Worm (Caenorhabditis elegans) whole organism, L4 larva: ENCODE results near the gene T24D8.6.
A peak's percentile ranks its signal among the peaks of the same experiment; 100 is the strongest.

ENCODE experiments used
- F44E2.7 ChIP-seq: fragments of 200-800 bp; sonication (Bioruptor generic); IDR thresholded peaks from 2 replicates; pipeline ENCODE4 v2.1.2; 2022; ENCODE audit warnings: missing genetic modification characterization, missing compliant biosample characterization
- T26A8.4 ChIP-seq: fragments of 200-800 bp; sonication (Bioruptor generic); IDR thresholded peaks from 2 replicates; pipeline ENCODE4 v1.3.6; 2022; ENCODE audit warnings: missing genetic modification characterization, missing compliant biosample characterization
- Y48G9A.11 ChIP-seq: fragments of 200-800 bp; sonication (Bioruptor generic); IDR thresholded peaks from 2 replicates; pipeline ENCODE4 v1.3.6; 2022; ENCODE audit warnings: missing genetic modification reagents, missing genetic modification characterization, missing compliant biosample characterization
- Y5F2A.4 ChIP-seq: fragments of 200-800 bp; sonication (Bioruptor generic); optimal IDR thresholded peaks from 2 replicates; lab custom pipeline; 2018; ENCODE audit warnings: mild to moderate bottlenecking, missing genetic modification characterization, missing compliant biosample characterization
- ZK546.5 ChIP-seq, 2 experiments: sonication (generic microtip); optimal IDR thresholded peaks; 2 replicates each; lab custom pipeline; 2017; ENCODE audit warnings: missing biosample characterization in 2 of 2, missing genetic modification characterization in 2 of 2
- aha-1 ChIP-seq: fragments of 150-350 bp; peaks from one replicate; lab custom pipeline; 2014; ENCODE audit warnings: missing biosample characterization, missing genetic modification characterization
- ceh-20 ChIP-seq: fragments of 200-800 bp; sonication (Bioruptor generic); IDR thresholded peaks from 2 replicates; pipeline ENCODE4 v1.3.6; 2022; ENCODE audit warnings: missing genetic modification reagents, missing genetic modification characterization, missing compliant biosample characterization
- ceh-28 ChIP-seq: fragments of 150-350 bp; optimal IDR thresholded peaks from 2 replicates; lab custom pipeline; 2014; ENCODE audit warnings: missing biosample characterization, missing genetic modification reagents, missing genetic modification characterization
- ceh-32 ChIP-seq: sonication (generic microtip); optimal IDR thresholded peaks from 2 replicates; lab custom pipeline; 2016; ENCODE audit warnings: mild to moderate bottlenecking, missing genetic modification characterization, missing compliant biosample characterization; ENCODE audit not compliant: poor library complexity
- ceh-82 ChIP-seq: sonication (generic microtip); optimal IDR thresholded peaks from 2 replicates; lab custom pipeline; 2017; ENCODE audit warnings: missing biosample characterization, missing genetic modification characterization
- ctbp-1 ChIP-seq: fragments of 200-800 bp; sonication (Bioruptor generic); IDR thresholded peaks from 2 replicates; pipeline ENCODE4 v1.3.6; 2022; ENCODE audit warnings: missing genetic modification reagents, missing genetic modification characterization, missing compliant biosample characterization
- daf-16 ChIP-seq, 3 experiments: sonication (generic microtip); optimal IDR thresholded peaks; 2 replicates each; lab custom pipeline; 2016 to 2017; ENCODE audit warnings: missing genetic modification characterization in 3 of 3, missing genetic modification reagents in 3 of 3, mild to moderate bottlenecking in 2 of 3, missing compliant biosample characterization in 2 of 3, missing biosample characterization in 1 of 3, moderate library complexity in 1 of 3
- dmd-6 ChIP-seq: fragments of 200-800 bp; sonication (Bioruptor generic); IDR thresholded peaks from 2 replicates; pipeline ENCODE4 v1.3.6; 2022; ENCODE audit warnings: missing genetic modification reagents, missing genetic modification characterization, missing compliant biosample characterization
- dmd-8 ChIP-seq: fragments of 200-800 bp; sonication (Bioruptor generic); IDR thresholded peaks from 2 replicates; pipeline ENCODE4 v1.3.6; 2022; ENCODE audit warnings: missing genetic modification characterization, missing compliant biosample characterization
- dpl-1 ChIP-seq: fragments of 150-350 bp; optimal IDR thresholded peaks from 2 replicates; lab custom pipeline; 2014; ENCODE audit warnings: missing biosample characterization, missing genetic modification reagents, missing genetic modification characterization
- dve-1 ChIP-seq: sonication (generic microtip); optimal IDR thresholded peaks from 2 replicates; lab custom pipeline; 2017; ENCODE audit warnings: antibody characterized with exemption, mild to moderate bottlenecking, missing genetic modification characterization, missing compliant biosample characterization; ENCODE audit not compliant: insufficient read depth
- egl-43 ChIP-seq: fragments of 200-800 bp; sonication (Bioruptor generic); IDR thresholded peaks from 2 replicates; pipeline ENCODE4 v1.3.6; 2022; ENCODE audit warnings: missing genetic modification reagents, missing genetic modification characterization, missing compliant biosample characterization
- fos-1 ChIP-seq: fragments of 150-350 bp; optimal IDR thresholded peaks from 2 replicates; lab custom pipeline; 2014; ENCODE audit warnings: missing biosample characterization, missing genetic modification characterization
- gei-8 ChIP-seq: fragments of 200-800 bp; sonication (Bioruptor generic); optimal IDR thresholded peaks from 2 replicates; lab custom pipeline; 2018; ENCODE audit warnings: mild to moderate bottlenecking, missing genetic modification characterization, missing compliant biosample characterization
- hlh-11 ChIP-seq: fragments of 200-800 bp; sonication (Bioruptor generic); optimal IDR thresholded peaks from 2 replicates; lab custom pipeline; 2018; ENCODE audit warnings: mild to moderate bottlenecking, missing genetic modification characterization, missing compliant biosample characterization
- lin-1 ChIP-seq: fragments of 200-800 bp; sonication (Bioruptor generic); IDR thresholded peaks from 2 replicates; pipeline ENCODE4 v1.3.6; 2022; ENCODE audit warnings: missing genetic modification reagents, missing genetic modification characterization, missing compliant biosample characterization
- lsy-2 ChIP-seq, 2 experiments: fragments of 150-350 bp in 1 of 2; sonication (generic microtip) in 1 of 2; optimal IDR thresholded peaks; 2 replicates each; lab custom pipeline; 2014 to 2017; ENCODE audit warnings: missing biosample characterization in 2 of 2, missing genetic modification characterization in 2 of 2
- madf-5 ChIP-seq, 2 experiments: fragments of 200-800 bp; sonication (Bioruptor generic); IDR thresholded peaks; 2 replicates each; pipeline ENCODE4 v1.3.6; 2022; ENCODE audit warnings: missing compliant biosample characterization in 2 of 2, missing genetic modification characterization in 2 of 2
- mep-1 ChIP-seq: fragments of 150-350 bp; sonication (generic microtip); optimal IDR thresholded peaks from 3 replicates; lab custom pipeline; 2014; ENCODE audit warnings: missing biosample characterization, missing genetic modification characterization
- mes-2 ChIP-seq: sonication (generic microtip); optimal IDR thresholded peaks from 2 replicates; lab custom pipeline; 2016; ENCODE audit warnings: missing genotype, mild to moderate bottlenecking, missing genetic modification characterization, missing compliant biosample characterization; ENCODE audit not compliant: poor library complexity, severe bottlenecking
- mxl-2 ChIP-seq: fragments of 200-800 bp; sonication (Bioruptor generic); conservative IDR thresholded peaks from 2 replicates; pipeline ENCODE4 v1.3.6; 2022; ENCODE audit warnings: missing genetic modification reagents, missing genetic modification characterization, missing compliant biosample characterization
- nhr-237 ChIP-seq: sonication (generic microtip); optimal IDR thresholded peaks from 2 replicates; lab custom pipeline; 2017; ENCODE audit warnings: missing biosample characterization, missing genetic modification characterization
- nhr-25 ChIP-seq: sonication (generic microtip); optimal IDR thresholded peaks from 2 replicates; lab custom pipeline; 2017; ENCODE audit warnings: missing genetic modification characterization, mild to moderate bottlenecking, missing compliant biosample characterization, antibody characterized with exemption, moderate library complexity, borderline replicate concordance; ENCODE audit not compliant: insufficient read depth
- nhr-28 ChIP-seq: fragments of 150-350 bp; optimal IDR thresholded peaks from 2 replicates; lab custom pipeline; 2014; ENCODE audit warnings: missing biosample characterization, missing genetic modification characterization
- nhr-42 ChIP-seq: fragments of 200-800 bp; sonication (Bioruptor generic); IDR thresholded peaks from 2 replicates; pipeline ENCODE4 v1.3.6; 2022; ENCODE audit warnings: missing genetic modification characterization, missing compliant biosample characterization
- nhr-6 ChIP-seq: fragments of 150-350 bp; optimal IDR thresholded peaks from 2 replicates; lab custom pipeline; 2014; ENCODE audit warnings: missing biosample characterization, missing genetic modification characterization
- nhr-76 ChIP-seq: fragments of 150-350 bp; optimal IDR thresholded peaks from 2 replicates; lab custom pipeline; 2014; ENCODE audit warnings: missing biosample characterization, missing genetic modification characterization
- nhr-77 ChIP-seq: fragments of 150-350 bp; optimal IDR thresholded peaks from 2 replicates; lab custom pipeline; 2014; ENCODE audit warnings: missing biosample characterization, missing genetic modification characterization
- php-3 ChIP-seq: fragments of 200-800 bp; sonication (Bioruptor generic); IDR thresholded peaks from 2 replicates; pipeline ENCODE4 v1.3.6; 2022; ENCODE audit warnings: missing genetic modification reagents, missing genetic modification characterization, missing compliant biosample characterization
- pqm-1 ChIP-seq: sonication (generic microtip); optimal IDR thresholded peaks from 2 replicates; lab custom pipeline; 2017; ENCODE audit warnings: missing biosample characterization, missing genetic modification characterization
- sdz-12 ChIP-seq: fragments of 200-800 bp; sonication (Bioruptor generic); optimal IDR thresholded peaks from 2 replicates; lab custom pipeline; 2018; ENCODE audit warnings: mild to moderate bottlenecking, missing genetic modification characterization, missing compliant biosample characterization
- spr-1 ChIP-seq: sonication (generic microtip); optimal IDR thresholded peaks from 2 replicates; lab custom pipeline; 2016; ENCODE audit warnings: mild to moderate bottlenecking, missing genetic modification characterization, missing compliant biosample characterization
- tra-1 ChIP-seq: fragments of 200-800 bp; sonication (Bioruptor generic); IDR thresholded peaks from 2 replicates; pipeline ENCODE4 v1.3.6; 2022; ENCODE audit warnings: missing genetic modification reagents, missing genetic modification characterization, missing compliant biosample characterization
- unc-39 ChIP-seq: sonication (generic microtip); optimal IDR thresholded peaks from 2 replicates; lab custom pipeline; 2017; ENCODE audit warnings: missing biosample characterization, missing genetic modification characterization
- zfp-2 ChIP-seq: sonication (generic microtip); optimal IDR thresholded peaks from 2 replicates; lab custom pipeline; 2016; ENCODE audit warnings: mild to moderate bottlenecking, missing genetic modification characterization, missing compliant biosample characterization
- zip-11 ChIP-seq: fragments of 200-800 bp; sonication (Bioruptor generic); IDR thresholded peaks from 2 replicates; pipeline ENCODE4 v1.3.6; 2022; ENCODE audit warnings: missing genetic modification characterization, missing compliant biosample characterization
- zip-2 ChIP-seq: fragments of 150-350 bp; optimal IDR thresholded peaks from 2 replicates; lab custom pipeline; 2014; ENCODE audit warnings: missing biosample characterization, missing genetic modification characterization
- ztf-11 ChIP-seq: fragments of 150-350 bp; optimal IDR thresholded peaks from 2 replicates; lab custom pipeline; 2014; ENCODE audit warnings: missing biosample characterization, missing genetic modification characterization

T24D8.6 gene

DNA sequence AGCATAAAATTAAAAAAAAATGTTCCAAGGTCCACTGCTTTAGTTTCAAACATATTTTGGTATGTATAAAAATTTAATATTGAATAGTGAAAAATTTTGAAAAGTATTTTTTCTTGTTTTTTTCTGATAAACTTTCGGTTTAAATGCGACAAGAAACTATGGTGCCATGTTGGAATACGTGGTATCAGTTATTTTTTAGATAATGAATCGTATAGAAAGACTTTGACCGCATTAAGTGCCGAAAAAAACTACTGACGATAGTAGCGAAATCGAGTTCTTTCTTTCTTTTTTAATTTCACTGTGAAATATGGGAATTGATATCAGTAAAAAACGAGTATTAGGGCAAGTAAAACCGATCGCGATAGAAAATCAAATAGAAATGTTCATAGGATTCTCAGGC is at the start of gene T24D8.6:
TSS of gene T24D8.6 (minus strand) at position 101 of the 400 bp plus-strand sequence.
- no peak for TF ChIP-seq lin-1 (GFP tag; lab: Robert Waterston, UW)
- no peak for TF ChIP-seq F44E2.7 (GFP tag; lab: Robert Waterston, UW)
- no peak for TF ChIP-seq mep-1 (tag; lab: Kevin White, UChicago)
- no peak for TF ChIP-seq gei-8 (GFP tag; lab: Kevin White, UChicago)

DNA sequence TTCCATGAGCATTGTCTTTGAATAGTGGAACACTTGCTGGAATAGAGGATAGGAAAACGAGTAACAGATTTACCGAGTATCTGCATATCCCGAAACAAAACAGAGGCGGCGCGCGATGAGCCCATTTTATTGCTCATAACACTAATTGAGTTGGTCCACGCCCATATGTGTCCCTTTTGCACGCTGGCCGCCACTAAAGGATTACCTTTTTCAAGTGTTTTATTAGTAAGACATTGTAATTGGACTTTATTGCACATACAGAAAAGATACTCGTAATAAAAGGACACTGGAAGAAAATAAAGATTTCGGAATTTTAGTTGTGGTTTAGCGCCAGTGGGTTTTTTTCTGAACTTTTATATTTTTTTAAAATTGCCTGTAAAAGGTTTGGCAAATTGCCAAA is 47.5 kb upstream of the T24D8.6 start, which contains the start of gene hlh-15:
TSS of gene hlh-15 (minus strand) at position 101 of the 400 bp plus-strand sequence.
- TF ChIP-seq sdz-12 (GFP tag; lab: Kevin White, UChicago) (no peak), mes-2 (tag; lab: Kevin White, UChicago) (no peak), Y5F2A.4 (GFP tag; lab: Kevin White, UChicago) (no peak), spr-1 (tag; lab: Kevin White, UChicago) (no peak), mxl-2 (GFP tag; lab: Robert Waterston, UW) (no peak), zip-11 (no peak), pqm-1 (tag; lab: Kevin White, UChicago) (no peak), nhr-76 (tag; lab: Kevin White, UChicago) (no peak), nhr-25 (tag; lab: Kevin White, UChicago) (no peak), unc-39 (tag; lab: Kevin White, UChicago) (no peak), ctbp-1 (GFP tag; lab: Robert Waterston, UW) (no peak), dpl-1 (no peak), lsy-2 (tag; optimal IDR thresholded peaks at IDR 0.05; lab: Kevin White, UChicago) (no peak), T26A8.4 (GFP tag; lab: Robert Waterston, UW) (no peak), nhr-42 (GFP tag; lab: Robert Waterston, UW) (no peak)

DNA sequence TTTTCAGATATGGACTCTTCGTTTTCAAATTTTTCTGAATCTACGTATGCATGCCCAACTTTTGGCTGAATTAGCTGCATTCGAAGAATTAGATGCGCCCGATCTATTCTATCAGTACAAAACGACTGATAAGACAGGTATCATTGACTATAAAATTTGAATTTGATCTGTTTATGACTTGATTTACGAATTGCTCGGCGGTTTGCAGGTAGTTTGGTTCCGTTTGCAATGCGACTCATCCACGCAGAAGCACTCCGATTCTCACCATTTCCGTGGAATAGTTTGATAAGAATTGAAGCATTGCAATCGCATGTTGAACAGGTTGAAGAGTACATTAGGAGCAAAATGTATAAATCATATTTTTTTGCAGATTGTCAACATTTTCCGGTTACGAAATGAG is 45.2 kb upstream of the T24D8.6 start:
- peak; percentile 38 for TF ChIP-seq nhr-28 (tag; lab: Kevin White, UChicago)
- no peak for TF ChIP-seq zip-2 (tag; lab: Kevin White, UChicago)
- no peak for TF ChIP-seq ceh-28 (tag; lab: Kevin White, UChicago)
- no peak for TF ChIP-seq daf-16 (GFP tag; optimal IDR thresholded peaks at IDR 0.05; lab: Kevin White, UChicago)
- peak; percentile 49 for TF ChIP-seq daf-16 (tag; optimal IDR thresholded peaks at IDR 0.05; lab: Kevin White, UChicago)
- peak; percentile 49 for TF ChIP-seq pqm-1 (tag; lab: Kevin White, UChicago)
- no peak for TF ChIP-seq ceh-82 (tag; lab: Kevin White, UChicago)
- peak; percentile 68 for TF ChIP-seq aha-1
- TF ChIP-seq php-3 (GFP tag; lab: Robert Waterston, UW) = peak; percentile 53; the same call in 1 of the 2 replicates
- TF ChIP-seq ceh-20 (GFP tag; lab: Robert Waterston, UW) = 0 out of 2 replicates have a peak, but pooled peaks have one; percentile 39
- no peak for TF ChIP-seq dmd-8 (GFP tag; lab: Robert Waterston, UW)
- TF ChIP-seq dmd-6 (GFP tag; lab: Robert Waterston, UW) = peak; percentile 84
- TF ChIP-seq hlh-11 (tag; lab: Kevin White, UChicago) = peak; percentile 51
- no peak for TF ChIP-seq ceh-32 (tag; lab: Kevin White, UChicago)

DNA sequence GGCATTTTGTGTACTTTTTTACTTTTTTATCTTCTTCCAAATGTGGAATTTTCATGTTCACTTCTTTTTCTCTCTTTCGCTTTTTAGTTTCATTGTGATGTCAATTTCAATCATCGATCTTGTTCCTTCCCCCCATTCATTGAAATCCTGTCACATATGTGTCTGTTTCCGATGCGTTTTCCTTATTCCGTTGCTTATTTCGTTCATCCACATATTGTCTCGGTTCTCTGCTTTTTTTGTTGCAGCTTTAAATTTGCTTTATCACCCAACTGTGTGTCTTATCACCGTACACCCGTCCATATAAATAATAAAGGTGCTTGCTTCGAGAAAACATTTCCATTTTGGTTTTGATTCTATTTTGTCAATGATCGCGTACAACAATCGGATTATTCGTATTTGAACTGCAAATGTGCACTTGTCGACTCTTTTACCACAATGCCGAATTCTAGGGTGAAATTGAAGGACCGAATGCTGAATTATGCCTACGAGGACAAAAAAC is 43.5 kb upstream of the T24D8.6 start, which contains the start of the genes C43H6.12 and trpp-12:
TSS of gene C43H6.12 (plus strand) at position 365 of the 499 bp plus-strand sequence.
TSS of gene trpp-12 (plus strand) at position 449 of the 499 bp plus-strand sequence.
- no peak for TF ChIP-seq nhr-77 (tag; lab: Kevin White, UChicago)
- no peak for TF ChIP-seq Y48G9A.11 (GFP tag; lab: Robert Waterston, UW)
- TF ChIP-seq egl-43 (GFP tag; lab: Robert Waterston, UW) = no peak
- no peak for TF ChIP-seq fos-1
- no peak for TF ChIP-seq nhr-6 (tag; lab: Kevin White, UChicago)
- TF ChIP-seq zfp-2 = no peak
- peak; percentile 27 for TF ChIP-seq dve-1 (tag; lab: Kevin White, UChicago)
- no peak for TF ChIP-seq madf-5 (GFP tag; IDR thresholded peaks at IDR 0.05; lab: Robert Waterston, UW)
- TF ChIP-seq ZK546.5 (tag; optimal IDR thresholded peaks at IDR 0.05; lab: Kevin White, UChicago) = no peak
- TF ChIP-seq tra-1 (GFP tag; lab: Robert Waterston, UW) = no peak
- TF ChIP-seq dmd-6 (GFP tag; lab: Robert Waterston, UW) = peak; percentile 79
- TF ChIP-seq nhr-237 (tag; lab: Kevin White, UChicago) = no peak
- no peak for TF ChIP-seq F44E2.7 (GFP tag; lab: Robert Waterston, UW)
- no peak for TF ChIP-seq daf-16 (GFP tag; optimal IDR thresholded peaks at IDR 0.05; lab: Kevin White, UChicago)
- peak; percentile 6 for TF ChIP-seq daf-16 (tag; optimal IDR thresholded peaks at IDR 0.05; lab: Kevin White, UChicago)
- TF ChIP-seq ceh-82 (tag; lab: Kevin White, UChicago) = no peak
- no peak for TF ChIP-seq ztf-11 (tag; lab: Kevin White, UChicago)
- TF ChIP-seq, all 104 proteins: peak for 3
